Fruit fly (Drosophila melanogaster): Measurements from ENCODE around the gene CG12402.

CG12402 gene

DNA sequence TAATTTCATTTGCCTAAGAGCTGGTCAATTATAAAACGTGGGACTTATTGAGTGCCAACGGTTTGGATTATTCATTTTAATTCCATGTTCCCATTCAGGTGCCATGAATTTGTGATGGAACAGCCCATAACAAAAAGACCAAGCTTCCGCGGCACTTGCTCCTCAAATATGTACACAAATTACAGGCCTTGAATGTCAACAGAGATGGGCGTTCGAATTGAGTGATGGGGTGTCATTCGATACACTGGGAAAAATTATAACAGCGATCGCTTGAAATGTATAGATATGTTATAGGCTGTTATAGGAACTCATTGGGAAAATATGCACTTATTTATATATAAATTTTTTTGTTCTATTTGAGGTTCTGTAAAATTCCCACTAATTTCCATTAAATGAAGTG lies 8.0 kb upstream of the CG12402 start:
- no peak for TF ChIP-seq psq (optimal IDR thresholded peaks at IDR 0.05)

DNA sequence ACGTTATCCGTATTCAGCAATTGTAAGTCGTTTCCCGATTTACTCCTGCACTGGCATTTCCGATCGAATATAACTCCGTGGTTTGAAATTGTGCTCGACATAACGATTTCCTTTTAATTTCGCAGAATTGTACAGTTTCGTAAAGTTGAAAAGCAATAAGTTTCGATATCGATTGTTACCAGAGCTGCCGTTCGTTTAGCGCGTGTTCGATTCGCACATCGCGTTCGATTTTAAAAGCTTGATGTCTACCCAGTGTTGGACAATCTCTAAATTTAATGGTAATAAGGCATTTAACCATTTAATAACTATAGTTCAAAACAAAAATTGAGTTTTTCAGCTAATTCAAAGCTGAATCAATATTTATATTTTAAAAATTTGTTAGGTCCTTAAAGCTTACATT lies 3.9 kb upstream of the CG12402 start, which contains the start of gene CG14357:
Gene CG14357, minus strand, starts transcription at position 101 of the 400 bp plus-strand sequence.
- TF ChIP-seq Dll (optimal IDR thresholded peaks at IDR 0.05) (no peak), usp (GFP tag; optimal IDR thresholded peaks at IDR 0.05) (no peak), pan (optimal IDR thresholded peaks at IDR 0.05) (no peak), EcR (GFP tag; optimal IDR thresholded peaks at IDR 0.05) (no peak), CG8478 (optimal IDR thresholded peaks at IDR 0.05) (no peak)

dm6 chr3R:14109145-14109544 lies 1.0 kb upstream of the CG12402 start, which contains the start of gene Or88a:
Gene Or88a, plus strand, starts transcription at chr3R:14109445.
- TF ChIP-seq usp (GFP tag; optimal IDR thresholded peaks at IDR 0.05) (no peak), EcR (GFP tag; optimal IDR thresholded peaks at IDR 0.05) (no peak), pan (optimal IDR thresholded peaks at IDR 0.05) (no peak), psq (optimal IDR thresholded peaks at IDR 0.05) (no peak), CG8478 (optimal IDR thresholded peaks at IDR 0.05) (no peak), Dll (optimal IDR thresholded peaks at IDR 0.05) (no peak)

DNA sequence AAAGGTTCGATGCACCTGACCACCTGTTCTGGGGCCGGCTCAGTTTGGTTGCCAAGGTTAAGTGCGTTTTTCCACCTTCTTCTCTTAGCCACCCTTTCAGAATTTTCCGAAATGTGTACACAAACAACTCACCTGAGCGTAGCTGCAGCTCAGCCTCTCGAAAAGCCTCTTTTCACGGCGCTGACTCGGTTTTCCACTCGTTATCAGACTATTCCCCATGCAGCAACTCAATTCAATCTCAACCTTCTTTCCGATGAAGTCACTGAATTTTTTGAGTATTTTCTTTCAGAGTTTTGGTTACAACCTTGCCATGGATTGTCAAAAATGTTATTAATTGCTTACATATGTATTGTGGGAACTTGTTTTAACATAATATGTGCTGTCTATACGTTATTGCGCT lies 524 bp downstream of the CG12402 start:
- TF ChIP-seq usp (GFP tag; optimal IDR thresholded peaks at IDR 0.05) (no peak), Dll (optimal IDR thresholded peaks at IDR 0.05) (no peak), pan (optimal IDR thresholded peaks at IDR 0.05) (no peak), psq (optimal IDR thresholded peaks at IDR 0.05) (no peak), EcR (GFP tag; optimal IDR thresholded peaks at IDR 0.05) (no peak), CG8478 (optimal IDR thresholded peaks at IDR 0.05) (no peak)

DNA sequence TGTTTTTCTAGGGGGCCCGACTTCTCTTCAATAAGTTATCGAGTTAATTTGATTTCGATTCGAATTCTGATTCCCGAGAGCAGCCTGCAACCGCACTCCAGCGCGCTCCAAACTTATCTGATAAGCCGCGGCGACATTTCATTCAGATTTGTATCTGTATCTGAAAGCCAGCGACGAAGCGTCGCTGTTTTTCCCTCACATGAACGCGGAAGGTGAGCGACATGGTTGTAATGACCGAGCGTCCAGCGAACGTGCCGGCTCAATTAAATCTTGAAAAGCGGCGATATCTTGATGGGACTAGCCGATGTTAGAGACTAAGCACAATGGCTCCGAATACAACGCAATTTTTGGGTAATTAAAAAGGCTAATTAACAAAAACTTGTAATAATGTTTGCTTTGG lies 5.1 kb downstream of the CG12402 start, which contains the start of gene PK1-R:
Gene PK1-R, minus strand, starts transcription at position 101 of the 400 bp plus-strand sequence.
- TF ChIP-seq usp (GFP tag; optimal IDR thresholded peaks at IDR 0.05) (no peak), Dll (optimal IDR thresholded peaks at IDR 0.05) (no peak), EcR (GFP tag; optimal IDR thresholded peaks at IDR 0.05) (no peak), pan (optimal IDR thresholded peaks at IDR 0.05) (no peak), CG8478 (optimal IDR thresholded peaks at IDR 0.05) (no peak), psq (optimal IDR thresholded peaks at IDR 0.05) (no peak)

- TF ChIP-seq usp (GFP tag; optimal IDR thresholded peaks at IDR 0.05), result no peak
- no peak for TF ChIP-seq psq (optimal IDR thresholded peaks at IDR 0.05)
- TF ChIP-seq pan (optimal IDR thresholded peaks at IDR 0.05), result no peak
- TF ChIP-seq Dll (optimal IDR thresholded peaks at IDR 0.05), result no peak
- TF ChIP-seq EcR (GFP tag; optimal IDR thresholded peaks at IDR 0.05), result no peak
- no peak for TF ChIP-seq CG8478 (optimal IDR thresholded peaks at IDR 0.05)
These were observed 7.2 kb downstream of the CG12402 start for dm6 chr3R:14100962-14101361.

- TF ChIP-seq usp (GFP tag; optimal IDR thresholded peaks at IDR 0.05) (no peak), EcR (GFP tag; optimal IDR thresholded peaks at IDR 0.05) (no peak), pan (optimal IDR thresholded peaks at IDR 0.05) (no peak), psq (optimal IDR thresholded peaks at IDR 0.05) (no peak), Dll (optimal IDR thresholded peaks at IDR 0.05) (no peak), CG8478 (optimal IDR thresholded peaks at IDR 0.05) (no peak)
These were observed 9.5 kb downstream of the CG12402 start for dm6 chr3R:14098527-14099109.

DNA sequence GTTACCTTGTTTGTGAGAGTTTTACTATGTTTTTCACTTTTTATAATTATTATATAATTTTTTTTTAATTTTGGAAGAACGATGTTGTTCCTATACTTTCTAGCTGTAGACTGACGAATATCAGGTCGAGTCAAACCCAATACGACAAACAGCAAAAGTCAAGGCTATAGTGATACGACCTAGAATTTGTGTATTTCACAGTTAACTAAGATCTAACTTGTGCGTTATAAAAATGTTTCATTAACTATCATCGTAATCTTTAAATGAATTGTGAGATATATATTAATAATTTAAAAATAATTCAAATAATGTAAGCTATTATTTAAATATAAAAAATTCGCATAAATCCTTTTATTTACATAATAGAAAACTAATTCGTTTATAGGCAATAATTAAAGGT lies 10.1 kb downstream of the CG12402 start, which contains the start of gene CG9920:
Gene CG9920, minus strand, starts transcription at position 101 of the 400 bp plus-strand sequence.
- TF ChIP-seq Dll (optimal IDR thresholded peaks at IDR 0.05), result no peak
- no peak for TF ChIP-seq usp (GFP tag; optimal IDR thresholded peaks at IDR 0.05)
- no peak for TF ChIP-seq EcR (GFP tag; optimal IDR thresholded peaks at IDR 0.05)
- no peak for TF ChIP-seq pan (optimal IDR thresholded peaks at IDR 0.05)
- no peak for TF ChIP-seq CG8478 (optimal IDR thresholded peaks at IDR 0.05)
- TF ChIP-seq psq (optimal IDR thresholded peaks at IDR 0.05), result no peak

- TF ChIP-seq CG8478 (optimal IDR thresholded peaks at IDR 0.05) (no peak), psq (optimal IDR thresholded peaks at IDR 0.05) (no peak), EcR (GFP tag; optimal IDR thresholded peaks at IDR 0.05) (no peak)
These were observed 11.3 kb downstream of the CG12402 start, which contains the start of gene CCHa1 for dm6 chr3R:14096792-14097191. Gene CCHa1, minus strand, starts transcription at chr3R:14096835.

DNA sequence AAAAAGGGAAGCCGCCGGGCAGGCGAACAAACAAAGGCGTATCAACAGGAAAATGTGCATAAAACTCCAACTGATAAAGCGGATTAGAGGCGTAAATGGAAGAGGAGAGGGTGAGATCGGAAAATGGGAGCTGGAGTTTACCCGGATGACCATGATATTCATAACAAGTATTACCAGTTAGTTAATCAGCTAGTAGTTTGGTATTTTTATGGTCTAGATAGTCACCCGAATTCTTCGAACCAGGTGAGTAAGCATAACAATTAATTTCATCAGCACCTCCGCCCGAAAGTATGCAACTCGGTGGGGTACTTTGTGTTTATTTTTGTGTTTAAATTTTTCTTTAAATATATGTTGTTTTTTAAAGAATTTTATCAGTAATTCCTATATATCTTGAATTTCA lies 12.2 kb downstream of the CG12402 start:
- TF ChIP-seq pan (optimal IDR thresholded peaks at IDR 0.05), result no peak
- TF ChIP-seq Dll (optimal IDR thresholded peaks at IDR 0.05), result no peak
- TF ChIP-seq usp (GFP tag; optimal IDR thresholded peaks at IDR 0.05), result no peak
- TF ChIP-seq psq (optimal IDR thresholded peaks at IDR 0.05), result no peak
- no peak for TF ChIP-seq EcR (GFP tag; optimal IDR thresholded peaks at IDR 0.05)
- no peak for TF ChIP-seq CG8478 (optimal IDR thresholded peaks at IDR 0.05)

DNA sequence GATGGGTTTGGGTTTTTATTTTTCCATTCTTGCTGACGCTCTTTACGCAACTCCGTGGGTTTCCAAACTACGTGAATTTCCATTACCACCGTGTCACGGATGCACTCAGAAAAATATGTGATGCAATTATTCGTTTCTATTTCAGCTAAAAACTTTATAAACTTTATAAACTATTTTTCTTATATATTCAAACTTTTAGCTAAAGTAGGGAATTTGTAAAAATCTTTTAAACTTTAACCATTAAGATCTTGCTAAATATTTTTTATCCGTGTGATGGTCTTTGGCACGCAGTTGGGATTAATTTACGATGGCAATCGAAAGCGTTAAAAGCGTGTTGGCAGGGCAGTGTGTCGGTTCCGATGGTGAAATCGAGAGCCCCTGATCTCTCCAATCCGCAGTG lies 12.7 kb downstream of the CG12402 start:
- TF ChIP-seq CG8478 (optimal IDR thresholded peaks at IDR 0.05), result no peak
- TF ChIP-seq pan (optimal IDR thresholded peaks at IDR 0.05), result no peak
- no peak for TF ChIP-seq usp (GFP tag; optimal IDR thresholded peaks at IDR 0.05)
- no peak for TF ChIP-seq EcR (GFP tag; optimal IDR thresholded peaks at IDR 0.05)
- TF ChIP-seq psq (optimal IDR thresholded peaks at IDR 0.05), result no peak
- TF ChIP-seq Dll (optimal IDR thresholded peaks at IDR 0.05), result no peak

DNA sequence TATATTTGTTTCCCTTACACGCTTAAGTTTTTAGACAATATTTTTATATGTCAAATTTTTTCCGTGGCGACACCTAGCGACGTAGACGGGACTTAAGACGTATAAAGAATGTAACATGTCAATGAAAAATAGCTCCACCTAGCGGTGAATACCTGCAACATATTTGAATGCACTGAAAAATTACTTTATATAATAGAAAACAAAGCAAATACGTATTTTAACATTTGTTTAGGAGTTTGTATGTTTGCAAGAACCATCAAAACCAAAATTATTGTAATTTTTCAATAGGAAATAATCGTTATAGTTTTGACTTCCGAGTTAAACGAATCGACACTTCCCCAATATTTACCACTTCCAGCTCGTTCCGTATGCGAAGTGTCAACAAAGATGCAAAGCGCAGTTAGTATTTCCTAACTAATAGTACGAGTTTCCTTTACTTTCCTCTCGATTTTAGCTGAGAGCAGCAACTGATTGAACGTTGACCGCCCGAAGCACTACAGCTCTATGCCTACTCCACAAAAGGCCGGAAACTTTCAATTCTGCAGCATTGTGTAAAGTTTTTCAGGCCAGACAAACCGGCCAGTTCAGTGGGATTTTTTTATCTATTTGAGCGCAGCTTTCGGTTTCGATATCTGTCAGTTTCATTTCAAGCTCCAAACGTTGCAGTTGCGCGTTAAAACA lies 19.1 kb downstream of the CG12402 start, which contains the start of gene Npc2b:
Gene Npc2b, plus strand, starts transcription at position 631 of the 681 bp plus-strand sequence.
- no peak for TF ChIP-seq EcR (GFP tag; optimal IDR thresholded peaks at IDR 0.05)
- no peak for TF ChIP-seq Dll (optimal IDR thresholded peaks at IDR 0.05)
- no peak for TF ChIP-seq pan (optimal IDR thresholded peaks at IDR 0.05)
- no peak for TF ChIP-seq CG8478 (optimal IDR thresholded peaks at IDR 0.05)
- no peak for TF ChIP-seq usp (GFP tag; optimal IDR thresholded peaks at IDR 0.05)
- TF ChIP-seq psq (optimal IDR thresholded peaks at IDR 0.05), result no peak
